Worm (Caenorhabditis elegans): Measurements from ENCODE around the gene ints-7.

DNA sequence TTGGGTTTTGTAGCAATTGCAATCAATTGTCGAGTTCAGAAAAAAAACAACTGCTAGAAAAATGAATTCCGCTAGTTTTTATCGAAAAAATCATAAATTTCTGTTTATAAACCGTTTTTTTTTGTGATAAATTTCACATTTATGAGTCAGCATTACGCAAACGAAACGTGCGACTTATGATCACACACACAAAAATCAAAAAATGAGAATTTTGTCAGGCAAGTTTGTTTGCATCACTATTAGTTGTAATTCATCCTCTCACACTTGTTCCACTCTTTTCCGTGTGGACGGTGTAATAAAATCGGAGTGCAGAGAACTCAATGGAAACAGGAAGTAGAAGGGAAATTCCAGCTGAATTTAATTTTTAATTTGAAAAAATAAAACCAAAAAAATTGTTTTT lies 5.3 kb upstream of the ints-7 start, which contains the start of gene pcs-1:
- TF ChIP-seq him-1 (tag; optimal IDR thresholded peaks at IDR 0.05) (no peak), dao-5 (tag; optimal IDR thresholded peaks at IDR 0.05) (no peak)

Measured in whole organism, L4/young adult.